Worm (Caenorhabditis elegans) whole organism, mixed stage, embryonic: ENCODE measurements around the gene F14D7.8.

Experiments
- bed-3 ChIP-seq: fragments of 200-800 bp; sonication (Bioruptor generic); optimal IDR thresholded peaks from 3 replicates; lab custom pipeline; 2018; ENCODE audit warnings: mild to moderate bottlenecking, missing genetic modification characterization, moderate library complexity, missing compliant biosample characterization
- blmp-1 ChIP-seq: fragments of 150-350 bp; optimal IDR thresholded peaks from 2 replicates; lab custom pipeline; 2014; ENCODE audit warnings: missing biosample characterization, missing genetic modification characterization
- ceh-39 ChIP-seq: fragments of 150-350 bp; optimal IDR thresholded peaks from 2 replicates; lab custom pipeline; 2014; ENCODE audit warnings: missing biosample characterization, missing genetic modification characterization
- ceh-43 ChIP-seq: fragments of 200-800 bp; sonication (Bioruptor generic); optimal IDR thresholded peaks from 2 replicates; lab custom pipeline; 2018; ENCODE audit warnings: mild to moderate bottlenecking, missing genetic modification characterization, moderate library complexity, missing compliant biosample characterization
- ceh-83 ChIP-seq: fragments of 200-800 bp; sonication (Bioruptor generic); optimal IDR thresholded peaks from 2 replicates; lab custom pipeline; 2018; ENCODE audit warnings: mild to moderate bottlenecking, missing genetic modification characterization, missing compliant biosample characterization
- ces-1 ChIP-seq: fragments of 150-350 bp; optimal IDR thresholded peaks from 2 replicates; lab custom pipeline; 2014; ENCODE audit warnings: missing biosample characterization, missing genetic modification reagents, missing genetic modification characterization
- cnd-1 ChIP-seq: fragments of 200-800 bp; sonication (Bioruptor generic); optimal IDR thresholded peaks from 2 replicates; lab custom pipeline; 2018; ENCODE audit warnings: mild to moderate bottlenecking, missing genetic modification characterization, missing compliant biosample characterization
- elt-3 ChIP-seq: fragments of 150-350 bp; optimal IDR thresholded peaks from 2 replicates; lab custom pipeline; 2014; ENCODE audit warnings: missing biosample characterization, missing genetic modification characterization
- flh-1 ChIP-seq: fragments of 200-800 bp; sonication (Bioruptor generic); optimal IDR thresholded peaks from 2 replicates; lab custom pipeline; 2018; ENCODE audit warnings: mild to moderate bottlenecking, missing genetic modification characterization, moderate library complexity, missing compliant biosample characterization
- lin-13 ChIP-seq: fragments of 150-350 bp; optimal IDR thresholded peaks from 2 replicates; lab custom pipeline; 2014; ENCODE audit warnings: missing biosample characterization, missing genetic modification characterization
- lsy-2 ChIP-seq: fragments of 150-350 bp; optimal IDR thresholded peaks from 2 replicates; lab custom pipeline; 2014; ENCODE audit warnings: missing biosample characterization, missing genetic modification characterization
- mab-5 ChIP-seq: fragments of 150-350 bp; optimal IDR thresholded peaks from 2 replicates; lab custom pipeline; 2014; ENCODE audit warnings: missing biosample characterization, missing genetic modification characterization
- mep-1 ChIP-seq: fragments of 150-350 bp; optimal IDR thresholded peaks from 2 replicates; lab custom pipeline; 2017; ENCODE audit warnings: missing biosample characterization, missing genetic modification reagents, missing genetic modification characterization, inconsistent platforms
- mls-2 ChIP-seq: sonication (generic microtip); optimal IDR thresholded peaks from 2 replicates; lab custom pipeline; 2016; ENCODE audit warnings: mild to moderate bottlenecking, missing genetic modification characterization, moderate library complexity, missing compliant biosample characterization
- nhr-12 ChIP-seq: fragments of 150-350 bp; optimal IDR thresholded peaks from 2 replicates; lab custom pipeline; 2014; ENCODE audit warnings: missing biosample characterization, missing genetic modification characterization
- nhr-2 ChIP-seq: fragments of 150-350 bp; optimal IDR thresholded peaks from 2 replicates; lab custom pipeline; 2014; ENCODE audit warnings: missing biosample characterization, missing genetic modification characterization
- nhr-237 ChIP-seq: fragments of 150-350 bp; optimal IDR thresholded peaks from 2 replicates; lab custom pipeline; 2014; ENCODE audit warnings: missing biosample characterization, missing genetic modification characterization
- nhr-28 ChIP-seq: fragments of 150-350 bp; optimal IDR thresholded peaks from 2 replicates; lab custom pipeline; 2014; ENCODE audit warnings: missing biosample characterization, missing genetic modification characterization
- nhr-76 ChIP-seq: sonication (generic microtip); optimal IDR thresholded peaks from 2 replicates; lab custom pipeline; 2017; ENCODE audit warnings: missing biosample characterization, missing genetic modification characterization
- pha-4 ChIP-seq: fragments of 150-350 bp; optimal IDR thresholded peaks from 2 replicates; lab custom pipeline; 2018; ENCODE audit warnings: missing biosample characterization, missing genetic modification reagents, missing genetic modification characterization
- sem-2 ChIP-seq: fragments of 200-800 bp; sonication (Bioruptor generic); optimal IDR thresholded peaks from 2 replicates; lab custom pipeline; 2018; ENCODE audit warnings: mild to moderate bottlenecking, missing genetic modification characterization, missing compliant biosample characterization
- sptf-1 ChIP-seq: sonication (generic microtip); optimal IDR thresholded peaks from 2 replicates; lab custom pipeline; 2017; ENCODE audit warnings: mild to moderate bottlenecking, missing genetic modification characterization, moderate library complexity, missing compliant biosample characterization
- tbx-8 ChIP-seq: fragments of 200-800 bp; sonication (Bioruptor generic); optimal IDR thresholded peaks from 2 replicates; lab custom pipeline; 2018; ENCODE audit warnings: mild to moderate bottlenecking, missing genetic modification characterization, moderate library complexity, missing compliant biosample characterization
- unc-120 ChIP-seq: sonication (generic microtip); optimal IDR thresholded peaks from 2 replicates; lab custom pipeline; 2017; ENCODE audit warnings: missing genetic modification characterization, missing compliant biosample characterization; ENCODE audit not compliant: poor library complexity, severe bottlenecking
- unc-39 ChIP-seq: fragments of 150-350 bp; optimal IDR thresholded peaks from 2 replicates; lab custom pipeline; 2014; ENCODE audit warnings: missing biosample characterization, missing genetic modification characterization
- unc-62 ChIP-seq: fragments of 150-350 bp; optimal IDR thresholded peaks from 2 replicates; lab custom pipeline; 2014; ENCODE audit warnings: missing biosample characterization, missing genetic modification reagents, missing genetic modification characterization
- zip-8 ChIP-seq: fragments of 150-350 bp; optimal IDR thresholded peaks from 2 replicates; lab custom pipeline; 2014; ENCODE audit warnings: missing biosample characterization, missing genetic modification characterization
- ztf-11 ChIP-seq: fragments of 150-350 bp; optimal IDR thresholded peaks from 2 replicates; lab custom pipeline; 2014; ENCODE audit warnings: missing biosample characterization, missing genetic modification characterization

F14D7.8 gene

DNA sequence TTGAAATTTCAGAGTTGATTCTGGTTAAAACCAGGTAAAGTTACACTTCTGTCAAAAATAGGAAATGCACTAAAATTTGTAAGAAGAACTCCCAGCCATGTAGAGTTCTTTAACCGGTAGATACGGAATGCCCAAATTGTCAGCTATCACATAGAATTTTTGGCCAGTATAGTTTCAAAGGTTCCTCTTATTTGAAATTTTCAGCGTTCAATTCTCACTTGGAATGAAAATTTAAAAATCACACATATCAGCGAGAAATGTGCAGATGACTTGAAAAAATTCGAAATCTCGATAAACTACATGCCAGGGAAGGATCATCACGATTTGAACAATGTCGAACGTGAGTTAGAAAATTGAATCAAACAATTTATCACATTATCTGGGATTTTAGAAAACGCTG lies 16.1 kb downstream of the F14D7.8 start, which contains the start of gene F14D7.3:
F14D7.3 (plus strand) TSS at position 301 of the 400 bp plus-strand sequence.
- no peak for TF ChIP-seq nhr-12 (tag; lab: Kevin White, UChicago)
- TF ChIP-seq bed-3: no peak
- TF ChIP-seq cnd-1 (tag; lab: Kevin White, UChicago): no peak
- TF ChIP-seq ceh-43 (GFP tag; lab: Kevin White, UChicago): no peak

DNA sequence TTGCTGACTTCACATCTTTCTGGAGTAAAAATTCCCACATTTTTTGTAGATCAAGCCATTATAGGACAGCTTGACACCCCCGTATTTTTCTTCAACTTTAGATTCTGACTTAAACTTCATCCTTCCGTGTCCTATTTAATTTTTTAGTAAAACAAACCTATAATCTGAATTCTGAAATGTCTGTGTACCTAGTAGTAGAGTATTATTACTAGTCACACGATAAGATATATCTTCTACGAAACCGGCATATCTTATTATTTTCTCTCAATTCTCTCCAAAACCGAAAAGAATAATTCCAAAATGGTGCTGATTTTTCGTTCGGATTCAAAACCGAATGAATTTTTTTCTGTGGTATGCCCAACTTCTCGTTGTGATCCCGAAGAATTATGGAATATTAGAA lies 18.2 kb downstream of the F14D7.8 start, which contains the start of gene F14D7.9:
F14D7.9 (plus strand) TSS at position 301 of the 400 bp plus-strand sequence.
- TF ChIP-seq cnd-1 (tag; lab: Kevin White, UChicago) (no peak), lin-13 (no peak), mab-5 (tag; lab: Kevin White, UChicago) (no peak), nhr-12 (tag; lab: Kevin White, UChicago) (no peak), elt-3 (tag; lab: Kevin White, UChicago) (no peak), ztf-11 (tag; lab: Kevin White, UChicago) (no peak), tbx-8 (GFP tag; lab: Kevin White, UChicago) (no peak), bed-3 (no peak), zip-8 (tag; lab: Kevin White, UChicago) (no peak), nhr-237 (tag; lab: Kevin White, UChicago) (no peak)

DNA sequence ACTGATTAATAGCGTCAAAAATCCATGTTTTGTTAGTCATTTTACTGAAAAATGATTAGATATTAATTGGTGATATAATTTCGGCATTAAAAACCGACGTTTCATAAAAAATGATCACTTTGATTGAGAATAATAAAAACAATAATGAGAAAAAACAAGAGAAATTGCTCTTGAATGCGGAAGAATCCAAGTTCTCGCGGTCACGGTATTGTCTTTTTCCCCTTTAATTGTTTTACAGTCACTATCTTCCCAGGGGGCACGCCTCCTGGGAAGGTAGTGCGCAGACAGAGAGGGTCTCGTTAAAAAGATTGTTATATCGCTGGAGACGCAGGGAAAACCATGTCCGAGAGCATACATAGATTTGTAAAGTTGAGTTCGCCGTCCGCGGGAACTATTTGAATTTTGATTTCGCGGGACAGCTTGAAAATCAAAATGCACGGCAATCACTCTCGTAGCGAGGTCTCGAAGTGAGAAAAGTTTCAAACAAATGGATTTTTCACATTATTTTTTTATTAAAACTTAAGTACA lies 18.9 kb downstream of the F14D7.8 start, which contains the start of gene F14D7.2:
F14D7.2 (minus strand) TSS at position 51 of the 528 bp plus-strand sequence.
- TF ChIP-seq unc-120 (tag; lab: Kevin White, UChicago): no peak
- TF ChIP-seq sem-2 (GFP tag; lab: Kevin White, UChicago): no peak
- no peak for TF ChIP-seq ceh-83
- TF ChIP-seq nhr-12 (tag; lab: Kevin White, UChicago): no peak
- TF ChIP-seq nhr-2 (tag; lab: Kevin White, UChicago): no peak
- TF ChIP-seq tbx-8 (GFP tag; lab: Kevin White, UChicago): no peak
- TF ChIP-seq ces-1: no peak
- TF ChIP-seq mab-5 (tag; lab: Kevin White, UChicago): no peak
- TF ChIP-seq ztf-11 (tag; lab: Kevin White, UChicago): no peak
- TF ChIP-seq nhr-76 (tag; lab: Kevin White, UChicago): no peak
- TF ChIP-seq mls-2 (tag; lab: Kevin White, UChicago): no peak
- TF ChIP-seq lsy-2 (tag; lab: Kevin White, UChicago): no peak
- no peak for TF ChIP-seq bed-3
- TF ChIP-seq nhr-28 (tag; lab: Kevin White, UChicago): no peak
- TF ChIP-seq unc-39 (tag; lab: Kevin White, UChicago): no peak
- no peak for TF ChIP-seq unc-62 (GFP tag; lab: Kevin White, UChicago)

- TF ChIP-seq sem-2 (GFP tag; lab: Kevin White, UChicago) (no peak), unc-120 (tag; lab: Kevin White, UChicago) (no peak), mab-5 (tag; lab: Kevin White, UChicago) (no peak), bed-3 (no peak), lsy-2 (tag; lab: Kevin White, UChicago) (no peak), nhr-2 (tag; lab: Kevin White, UChicago) (no peak), unc-39 (tag; lab: Kevin White, UChicago) (no peak), zip-8 (tag; lab: Kevin White, UChicago) (no peak), ztf-11 (tag; lab: Kevin White, UChicago) (no peak), ceh-43 (GFP tag; lab: Kevin White, UChicago) (no peak), nhr-76 (tag; lab: Kevin White, UChicago) (no peak)
Measured at ce11 chrV:14290636-14291035, 22.0 kb downstream of the F14D7.8 start, which contains the start of gene F14D7.18. Gene F14D7.18 (minus strand): TSS chrV:14290736.

ce11 chrV:14289363-14289762 lies 23.2 kb downstream of the F14D7.8 start, which contains the start of gene F14D7.1:
Gene F14D7.1 (minus strand): TSS chrV:14289463.
- TF ChIP-seq unc-62 (GFP tag; lab: Kevin White, UChicago) (no peak), ceh-39 (tag; lab: Kevin White, UChicago) (no peak), flh-1 (no peak)

- TF ChIP-seq ceh-83: no peak
- TF ChIP-seq blmp-1: no peak
- TF ChIP-seq, all 35 proteins: peak for 0
Measured at ce11 chrV:14285803-14286202, 26.8 kb downstream of the F14D7.8 start, which contains the start of gene F40G12.11. Gene F40G12.11 (plus strand): TSS chrV:14286171.

DNA sequence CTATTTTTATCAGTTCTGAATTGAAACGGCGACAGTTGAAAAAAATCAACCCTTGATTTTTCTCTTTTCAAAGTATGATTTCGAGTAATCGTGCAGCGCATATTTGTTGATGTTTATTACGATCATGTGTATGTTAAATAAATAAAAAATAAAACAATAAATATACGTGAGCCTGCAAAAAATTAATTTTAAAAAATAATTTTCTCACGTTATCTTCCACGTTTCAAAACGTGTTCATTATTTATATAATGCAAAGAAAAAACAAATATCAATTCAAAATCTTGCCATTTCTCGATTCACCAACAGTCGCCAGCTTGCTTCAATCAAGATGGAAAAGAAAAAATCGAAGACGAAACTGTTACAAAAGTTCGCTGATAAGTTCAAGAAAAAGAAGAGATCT lies 29.4 kb downstream of the F14D7.8 start, which contains the start of gene F40G12.10:
F40G12.10 (plus strand) TSS at position 301 of the 400 bp plus-strand sequence.
- no peak for TF ChIP-seq unc-39 (tag; lab: Kevin White, UChicago)
- TF ChIP-seq ces-1: no peak
- no peak for TF ChIP-seq mep-1 (tag; lab: Kevin White, UChicago)
- TF ChIP-seq ceh-39 (tag; lab: Kevin White, UChicago): no peak
- TF ChIP-seq pha-4 (tag; lab: Kevin White, UChicago): no peak
- no peak for TF ChIP-seq sptf-1 (tag; lab: Kevin White, UChicago)
